Worm (Caenorhabditis elegans) whole organism, L4 larva: ENCODE data around the gene fust-1.
A peak's percentile ranks its signal among the peaks of the same experiment; 100 is the strongest.

Experiments used
- F26F4.8 ChIP-seq: fragments of 200-800 bp; sonication (Bioruptor generic); conservative IDR thresholded peaks from 2 replicates; pipeline ENCODE4 v1.3.6; 2022; ENCODE audit warnings: missing genetic modification characterization, missing compliant biosample characterization
- F37D6.2 ChIP-seq: sonication (generic microtip); optimal IDR thresholded peaks from 2 replicates; lab custom pipeline; 2016; ENCODE audit warnings: mild to moderate bottlenecking, missing genetic modification characterization, missing compliant biosample characterization
- F44E2.7 ChIP-seq: fragments of 200-800 bp; sonication (Bioruptor generic); IDR thresholded peaks from 2 replicates; pipeline ENCODE4 v2.1.2; 2022; ENCODE audit warnings: missing genetic modification characterization, missing compliant biosample characterization
- F49E8.2 ChIP-seq: sonication (generic microtip); optimal IDR thresholded peaks from 2 replicates; lab custom pipeline; 2016; ENCODE audit warnings: missing compliant biosample characterization, mild to moderate bottlenecking, missing genetic modification characterization, borderline replicate concordance
- R02D3.7 ChIP-seq: fragments of 150-350 bp; sonication (generic microtip); optimal IDR thresholded peaks from 3 replicates; lab custom pipeline; 2014; ENCODE audit warnings: missing biosample characterization, missing genetic modification characterization
- ZK337.2 ChIP-seq: fragments of 200-800 bp; sonication (Bioruptor generic); IDR thresholded peaks from 2 replicates; pipeline ENCODE4 v1.3.6; 2022; ENCODE audit warnings: missing genetic modification reagents, missing genetic modification characterization, missing compliant biosample characterization
- aha-1 ChIP-seq: fragments of 150-350 bp; peaks from one replicate; lab custom pipeline; 2014; ENCODE audit warnings: missing biosample characterization, missing genetic modification characterization
- arid-1 ChIP-seq: fragments of 200-800 bp; sonication (Bioruptor generic); conservative IDR thresholded peaks from 2 replicates; pipeline ENCODE4 v1.3.6; 2022; ENCODE audit warnings: missing genetic modification reagents, missing genetic modification characterization, missing compliant biosample characterization
- attf-4 ChIP-seq: sonication (generic microtip); optimal IDR thresholded peaks from 3 replicates; lab custom pipeline; 2017; ENCODE audit warnings: missing biosample characterization, missing genetic modification characterization
- ceh-20 ChIP-seq: fragments of 200-800 bp; sonication (Bioruptor generic); IDR thresholded peaks from 2 replicates; pipeline ENCODE4 v1.3.6; 2022; ENCODE audit warnings: missing genetic modification reagents, missing genetic modification characterization, missing compliant biosample characterization
- ceh-28 ChIP-seq: fragments of 150-350 bp; optimal IDR thresholded peaks from 2 replicates; lab custom pipeline; 2014; ENCODE audit warnings: missing biosample characterization, missing genetic modification reagents, missing genetic modification characterization
- ceh-32 ChIP-seq: sonication (generic microtip); optimal IDR thresholded peaks from 2 replicates; lab custom pipeline; 2016; ENCODE audit warnings: mild to moderate bottlenecking, missing genetic modification characterization, missing compliant biosample characterization; ENCODE audit not compliant: poor library complexity
- ceh-44 ChIP-seq: fragments of 200-800 bp; sonication (Bioruptor generic); IDR thresholded peaks from 2 replicates; pipeline ENCODE4 v1.3.6; 2022; ENCODE audit warnings: missing genetic modification reagents, missing genetic modification characterization, missing compliant biosample characterization
- ceh-82 ChIP-seq: sonication (generic microtip); optimal IDR thresholded peaks from 2 replicates; lab custom pipeline; 2017; ENCODE audit warnings: missing biosample characterization, missing genetic modification characterization
- cey-2 ChIP-seq: sonication (generic microtip); optimal IDR thresholded peaks from 3 replicates; lab custom pipeline; 2017; ENCODE audit warnings: missing genetic modification characterization, mild to moderate bottlenecking, missing compliant biosample characterization, antibody characterized with exemption, borderline replicate concordance; ENCODE audit not compliant: insufficient read depth
- daf-12 ChIP-seq: fragments of 150-350 bp; optimal IDR thresholded peaks from 2 replicates; lab custom pipeline; 2014; ENCODE audit warnings: missing biosample characterization, missing genetic modification reagents, missing genetic modification characterization
- daf-16 ChIP-seq, 3 experiments: sonication (generic microtip); optimal IDR thresholded peaks; 2 replicates each; lab custom pipeline; 2016 to 2017; ENCODE audit warnings: missing genetic modification characterization in 3 of 3, missing genetic modification reagents in 3 of 3, mild to moderate bottlenecking in 2 of 3, missing compliant biosample characterization in 2 of 3, missing biosample characterization in 1 of 3, moderate library complexity in 1 of 3
- daf-19 ChIP-seq: fragments of 200-800 bp; sonication (Bioruptor generic); conservative IDR thresholded peaks from 2 replicates; pipeline ENCODE4 v1.3.6; 2022; ENCODE audit warnings: missing genetic modification characterization, missing compliant biosample characterization
- dmd-6 ChIP-seq: fragments of 200-800 bp; sonication (Bioruptor generic); IDR thresholded peaks from 2 replicates; pipeline ENCODE4 v1.3.6; 2022; ENCODE audit warnings: missing genetic modification reagents, missing genetic modification characterization, missing compliant biosample characterization
- dmd-8 ChIP-seq: fragments of 200-800 bp; sonication (Bioruptor generic); IDR thresholded peaks from 2 replicates; pipeline ENCODE4 v1.3.6; 2022; ENCODE audit warnings: missing genetic modification characterization, missing compliant biosample characterization
- dmd-9 ChIP-seq: fragments of 200-800 bp; sonication (Bioruptor generic); IDR thresholded peaks from 2 replicates; pipeline ENCODE4 v1.3.6; 2022; ENCODE audit warnings: missing genetic modification reagents, missing genetic modification characterization, missing compliant biosample characterization
- dpl-1 ChIP-seq: fragments of 150-350 bp; optimal IDR thresholded peaks from 2 replicates; lab custom pipeline; 2014; ENCODE audit warnings: missing biosample characterization, missing genetic modification reagents, missing genetic modification characterization
- gei-8 ChIP-seq: fragments of 200-800 bp; sonication (Bioruptor generic); optimal IDR thresholded peaks from 2 replicates; lab custom pipeline; 2018; ENCODE audit warnings: mild to moderate bottlenecking, missing genetic modification characterization, missing compliant biosample characterization
- hlh-11 ChIP-seq: fragments of 200-800 bp; sonication (Bioruptor generic); optimal IDR thresholded peaks from 2 replicates; lab custom pipeline; 2018; ENCODE audit warnings: mild to moderate bottlenecking, missing genetic modification characterization, missing compliant biosample characterization
- hlh-30 ChIP-seq: sonication (generic microtip); optimal IDR thresholded peaks from 2 replicates; lab custom pipeline; 2017; ENCODE audit warnings: antibody characterized with exemption, mild to moderate bottlenecking, missing genetic modification characterization, missing compliant biosample characterization; ENCODE audit not compliant: insufficient read depth
- jun-1 ChIP-seq: fragments of 150-350 bp; optimal IDR thresholded peaks from 2 replicates; lab custom pipeline; 2014; ENCODE audit warnings: missing biosample characterization, missing genetic modification reagents, missing genetic modification characterization
- lim-7 ChIP-seq: fragments of 200-800 bp; sonication (Bioruptor generic); IDR thresholded peaks from 2 replicates; pipeline ENCODE4 v1.3.6; 2022; ENCODE audit warnings: missing genetic modification characterization, missing compliant biosample characterization
- lin-1 ChIP-seq: fragments of 200-800 bp; sonication (Bioruptor generic); IDR thresholded peaks from 2 replicates; pipeline ENCODE4 v1.3.6; 2022; ENCODE audit warnings: missing genetic modification reagents, missing genetic modification characterization, missing compliant biosample characterization
- lin-13 ChIP-seq: fragments of 150-350 bp; optimal IDR thresholded peaks from 2 replicates; lab custom pipeline; 2014; ENCODE audit warnings: missing biosample characterization, missing genetic modification reagents, missing genetic modification characterization
- lin-29 ChIP-seq: fragments of 200-800 bp; sonication (Bioruptor generic); IDR thresholded peaks from 2 replicates; pipeline ENCODE4 v1.3.6; 2022; ENCODE audit warnings: missing genetic modification reagents, missing genetic modification characterization, missing compliant biosample characterization
- lin-39 ChIP-seq: fragments of 150-350 bp; optimal IDR thresholded peaks from 2 replicates; lab custom pipeline; 2014; ENCODE audit warnings: missing biosample characterization, missing genetic modification reagents, missing genetic modification characterization
- madf-9 ChIP-seq: fragments of 200-800 bp; sonication (Bioruptor generic); conservative IDR thresholded peaks from 2 replicates; pipeline ENCODE4 v1.3.6; 2022; ENCODE audit warnings: missing genetic modification reagents, missing genetic modification characterization, missing compliant biosample characterization
- mep-1 ChIP-seq: fragments of 150-350 bp; sonication (generic microtip); optimal IDR thresholded peaks from 3 replicates; lab custom pipeline; 2014; ENCODE audit warnings: missing biosample characterization, missing genetic modification characterization
- nhr-102 ChIP-seq: sonication (generic microtip); optimal IDR thresholded peaks from 2 replicates; lab custom pipeline; 2016; ENCODE audit warnings: mild to moderate bottlenecking, missing genetic modification characterization, moderate library complexity, missing compliant biosample characterization
- nhr-111 ChIP-seq: fragments of 200-800 bp; sonication (Bioruptor generic); optimal IDR thresholded peaks from 2 replicates; lab custom pipeline; 2018; ENCODE audit warnings: mild to moderate bottlenecking, missing genetic modification characterization, missing compliant biosample characterization
- nhr-237 ChIP-seq: sonication (generic microtip); optimal IDR thresholded peaks from 2 replicates; lab custom pipeline; 2017; ENCODE audit warnings: missing biosample characterization, missing genetic modification characterization
- nhr-25 ChIP-seq: sonication (generic microtip); optimal IDR thresholded peaks from 2 replicates; lab custom pipeline; 2017; ENCODE audit warnings: missing genetic modification characterization, mild to moderate bottlenecking, missing compliant biosample characterization, antibody characterized with exemption, moderate library complexity, borderline replicate concordance; ENCODE audit not compliant: insufficient read depth
- nhr-42 ChIP-seq: fragments of 200-800 bp; sonication (Bioruptor generic); IDR thresholded peaks from 2 replicates; pipeline ENCODE4 v1.3.6; 2022; ENCODE audit warnings: missing genetic modification characterization, missing compliant biosample characterization
- nhr-6 ChIP-seq: fragments of 150-350 bp; optimal IDR thresholded peaks from 2 replicates; lab custom pipeline; 2014; ENCODE audit warnings: missing biosample characterization, missing genetic modification characterization
- nhr-76 ChIP-seq: fragments of 150-350 bp; optimal IDR thresholded peaks from 2 replicates; lab custom pipeline; 2014; ENCODE audit warnings: missing biosample characterization, missing genetic modification characterization
- rbr-2 ChIP-seq: sonication (generic microtip); optimal IDR thresholded peaks from 2 replicates; lab custom pipeline; 2016; ENCODE audit warnings: missing genotype, missing genetic modification characterization, missing compliant biosample characterization
- saeg-2 ChIP-seq: fragments of 200-800 bp; sonication (Bioruptor generic); IDR thresholded peaks from 2 replicates; pipeline ENCODE4 v1.3.6; 2022; ENCODE audit warnings: missing genetic modification reagents, missing genetic modification characterization, missing compliant biosample characterization
- sdz-12 ChIP-seq: fragments of 200-800 bp; sonication (Bioruptor generic); optimal IDR thresholded peaks from 2 replicates; lab custom pipeline; 2018; ENCODE audit warnings: mild to moderate bottlenecking, missing genetic modification characterization, missing compliant biosample characterization
- snpc-4 ChIP-seq: fragments of 150-350 bp; optimal IDR thresholded peaks from 2 replicates; lab custom pipeline; 2014; ENCODE audit warnings: missing biosample characterization, missing genetic modification characterization
- spr-1 ChIP-seq: sonication (generic microtip); optimal IDR thresholded peaks from 2 replicates; lab custom pipeline; 2016; ENCODE audit warnings: mild to moderate bottlenecking, missing genetic modification characterization, missing compliant biosample characterization
- spr-3 ChIP-seq: fragments of 200-800 bp; sonication (Bioruptor generic); optimal IDR thresholded peaks from 2 replicates; lab custom pipeline; 2018; ENCODE audit warnings: mild to moderate bottlenecking, missing genetic modification characterization, missing compliant biosample characterization
- zfp-2 ChIP-seq: sonication (generic microtip); optimal IDR thresholded peaks from 2 replicates; lab custom pipeline; 2016; ENCODE audit warnings: mild to moderate bottlenecking, missing genetic modification characterization, missing compliant biosample characterization
- zfp-3 ChIP-seq: fragments of 200-800 bp; sonication (Bioruptor generic); conservative IDR thresholded peaks from 2 replicates; pipeline ENCODE4 v1.3.6; 2022; ENCODE audit warnings: missing genetic modification reagents, missing genetic modification characterization, missing compliant biosample characterization
- ztf-11 ChIP-seq: fragments of 150-350 bp; optimal IDR thresholded peaks from 2 replicates; lab custom pipeline; 2014; ENCODE audit warnings: missing biosample characterization, missing genetic modification characterization

Gene fust-1

DNA sequence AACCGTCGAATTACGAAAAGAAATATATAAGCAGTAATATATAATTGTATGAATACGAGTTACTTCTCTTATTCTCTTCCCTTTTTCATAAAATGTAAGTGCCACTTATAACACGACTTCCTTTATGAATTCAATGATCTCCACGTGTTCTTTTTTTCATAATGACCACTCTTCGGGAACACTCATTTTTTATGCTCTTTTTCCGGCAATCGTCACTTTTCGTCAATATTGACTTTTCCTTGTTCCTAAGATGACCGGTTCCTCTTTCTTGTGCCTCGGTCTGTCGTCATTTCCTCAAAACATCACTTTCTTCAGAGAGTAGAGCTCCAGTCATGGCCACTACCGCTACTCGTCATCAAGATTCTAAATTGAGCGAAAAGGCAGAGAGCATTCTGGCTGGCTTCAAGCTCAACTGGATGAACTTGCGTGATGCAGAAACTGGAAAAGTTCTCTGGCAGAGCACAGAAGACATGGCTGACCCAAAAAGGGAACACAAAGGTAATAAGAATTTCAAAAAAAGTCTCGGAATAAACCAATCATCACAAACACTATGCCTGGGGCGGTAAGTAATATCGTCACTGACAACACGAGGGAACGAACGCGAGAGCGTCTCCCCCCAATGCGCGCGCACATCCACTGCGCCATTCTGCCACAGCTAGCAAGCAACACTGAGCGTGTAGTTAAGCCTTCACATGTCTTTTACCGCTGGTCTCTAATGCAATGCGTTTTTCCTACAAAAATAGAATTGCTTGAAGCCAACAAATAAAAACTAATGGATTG, 31.3 kb downstream of the fust-1 start, which contains the start of gene pdl-1 (continued):
- TF ChIP-seq dmd-6 (GFP tag; lab: Robert Waterston, UW) = peak; percentile 73
- peak; percentile 58 for TF ChIP-seq hlh-30
- peak; percentile 76 for TF ChIP-seq nhr-102 (tag; lab: Kevin White, UChicago)
- no peak for TF ChIP-seq nhr-237
- peak; percentile 94 for TF ChIP-seq arid-1 (GFP tag; lab: Robert Waterston, UW)
- peak; percentile 96 for TF ChIP-seq daf-19
- no peak for TF ChIP-seq snpc-4 (tag; lab: Kevin White, UChicago)
- no peak for TF ChIP-seq daf-12 (tag; lab: Kevin White, UChicago)
- TF ChIP-seq nhr-76 (tag; lab: Kevin White, UChicago) = no peak
- peak; percentile 94 for TF ChIP-seq lin-1 (GFP tag; lab: Robert Waterston, UW)
- no peak for TF ChIP-seq cey-2 (tag; lab: Kevin White, UChicago)
- peak; percentile 94 for TF ChIP-seq F26F4.8
- TF ChIP-seq lin-29 (GFP tag; lab: Robert Waterston, UW) = peak; percentile 70
- peak; percentile 77 for TF ChIP-seq ceh-44
- no peak for TF ChIP-seq ceh-28 (tag; lab: Kevin White, UChicago)
- TF ChIP-seq dmd-9 = peak; percentile 81
- peak; percentile 40 for TF ChIP-seq dpl-1
- TF ChIP-seq lin-13 (GFP tag; lab: Kevin White, UChicago) = peak; percentile 62
- TF ChIP-seq sdz-12 (GFP tag; lab: Kevin White, UChicago) = peak; percentile 88
- peak; percentile 85 for TF ChIP-seq saeg-2 (GFP tag; lab: Robert Waterston, UW)
- peak; percentile 70 to 93 for TF ChIP-seq daf-16 (GFP tag; optimal IDR thresholded peaks at IDR 0.05; lab: Kevin White, UChicago)
- peak; percentile 81 for TF ChIP-seq daf-16 (tag; optimal IDR thresholded peaks at IDR 0.05; lab: Kevin White, UChicago)
- peak; percentile 78 for TF ChIP-seq spr-1 (tag; lab: Kevin White, UChicago)
- peak; percentile 51 for TF ChIP-seq ceh-32 (tag; lab: Kevin White, UChicago)
- no peak for TF ChIP-seq ceh-82
- TF ChIP-seq nhr-111 (GFP tag; lab: Kevin White, UChicago) = peak; percentile 91
- TF ChIP-seq mep-1 (tag; lab: Kevin White, UChicago) = peak; percentile 80
- TF ChIP-seq zfp-3 (GFP tag; lab: Robert Waterston, UW) = peak; percentile 63; the same call in 1 of the 2 replicates
- peak; percentile 76 for TF ChIP-seq F49E8.2
- peak; percentile 91 for TF ChIP-seq gei-8 (GFP tag; lab: Kevin White, UChicago)
- TF ChIP-seq dmd-8 (GFP tag; lab: Robert Waterston, UW) = peak; percentile 97
- TF ChIP-seq F44E2.7 (GFP tag; lab: Robert Waterston, UW) = peak; percentile 94
- TF ChIP-seq lim-7 = peak; percentile 99
- peak; percentile 76 for TF ChIP-seq madf-9 (GFP tag; lab: Robert Waterston, UW)
- no peak for TF ChIP-seq lin-39 (tag; lab: Kevin White, UChicago)
- no peak for TF ChIP-seq jun-1 (tag; lab: Kevin White, UChicago)
- TF ChIP-seq F37D6.2 (tag; lab: Kevin White, UChicago) = peak; percentile 68
- TF ChIP-seq zfp-2 (tag; lab: Kevin White, UChicago) = peak; percentile 32
- peak; percentile 28 for TF ChIP-seq attf-4 (tag; lab: Kevin White, UChicago)
- peak; percentile 84 for TF ChIP-seq rbr-2 (tag; lab: Kevin White, UChicago)
- peak; percentile 67 for TF ChIP-seq aha-1
- peak; percentile 74; the same call in 1 of the 2 replicates for TF ChIP-seq ceh-20 (GFP tag; lab: Robert Waterston, UW)
- TF ChIP-seq nhr-42 (GFP tag; lab: Robert Waterston, UW) = peak; percentile 69; the same call in 1 of the 2 replicates
- peak; percentile 77 for TF ChIP-seq spr-3 (GFP tag; lab: Kevin White, UChicago)
- TF ChIP-seq nhr-25 (tag; lab: Kevin White, UChicago) = peak; percentile 15
- TF ChIP-seq ZK337.2 (GFP tag; lab: Robert Waterston, UW) = peak; percentile 81
- TF ChIP-seq R02D3.7 = no peak
- TF ChIP-seq ztf-11 (tag; lab: Kevin White, UChicago) = no peak
- peak; percentile 60 for TF ChIP-seq hlh-11 (tag; lab: Kevin White, UChicago)
- peak; percentile 46 for TF ChIP-seq nhr-6 (tag; lab: Kevin White, UChicago)
